Worm (Caenorhabditis elegans) whole organism, L4/young adult: ENCODE data around the gene mig-10.

ENCODE experiments used
- dao-5 ChIP-seq: sonication (generic microtip); optimal IDR thresholded peaks from 2 replicates; lab custom pipeline; 2016; ENCODE audit warnings: missing genotype, missing genetic modification characterization, moderate library complexity, missing compliant biosample characterization
- him-1 ChIP-seq: sonication (generic microtip); optimal IDR thresholded peaks from 2 replicates; lab custom pipeline; 2016; ENCODE audit warnings: missing genotype, missing genetic modification reagents, missing genetic modification characterization, missing compliant biosample characterization

ce11 chrIII:8262599-8262998, 16.3 kb upstream of the mig-10 start:
- TF ChIP-seq him-1 (tag; lab: Kevin White, UChicago) (no peak), dao-5 (tag; lab: Kevin White, UChicago) (no peak)
